Fruit fly (Drosophila melanogaster): ENCODE results near the gene CG32148.

- no peak for TF ChIP-seq usp (GFP tag; optimal IDR thresholded peaks at IDR 0.05)
- no peak for TF ChIP-seq EcR (GFP tag; optimal IDR thresholded peaks at IDR 0.05)
Observed at dm6 chr3L:15054477-15054876, 31.2 kb downstream of the CG32148 start, which contains the start of gene EAChm.

All from whole organism.